Worm (Caenorhabditis elegans): ENCODE data around the gene igcm-2.
A peak's percentile ranks its signal among the peaks of the same experiment; 100 is the strongest.

Gene igcm-2

ce11 chrX:6429552-6429951 lies 38.2 kb upstream of the igcm-2 start:
- no peak for TF ChIP-seq T26A8.4 (GFP tag; IDR thresholded peaks at IDR 0.05)
- TF ChIP-seq dve-1 (tag; optimal IDR thresholded peaks at IDR 0.05; ENCODE audit: insufficient read depth): peak; percentile 22
- TF ChIP-seq pqm-1 (tag; optimal IDR thresholded peaks at IDR 0.05): peak; percentile 79
- TF ChIP-seq nhr-28 (tag; optimal IDR thresholded peaks at IDR 0.05): peak; percentile 73
- no peak for TF ChIP-seq daf-16 (GFP tag; optimal IDR thresholded peaks at IDR 0.05)
- TF ChIP-seq daf-16 (tag; optimal IDR thresholded peaks at IDR 0.05): peak; percentile 39
- TF ChIP-seq dmd-6 (GFP tag; IDR thresholded peaks at IDR 0.05): peak; percentile 44; the same call in 1 of the 2 replicates
- TF ChIP-seq hlh-11 (tag; optimal IDR thresholded peaks at IDR 0.05): peak; percentile 23
- TF ChIP-seq ctbp-1 (GFP tag; IDR thresholded peaks at IDR 0.05): no peak

ce11 chrX:6427147-6427546 lies 35.8 kb upstream of the igcm-2 start:
- TF ChIP-seq aly-2 (tag; optimal IDR thresholded peaks at IDR 0.05) (no peak), hlh-11 (tag; optimal IDR thresholded peaks at IDR 0.05) (peak; percentile 71), lin-1 (GFP tag; IDR thresholded peaks at IDR 0.05) (0 out of 2 replicates have a peak, but pooled peaks have one; percentile 36), nhr-28 (tag; optimal IDR thresholded peaks at IDR 0.05) (peak; percentile 95), nhr-6 (tag; optimal IDR thresholded peaks at IDR 0.05) (no peak), ceh-20 (GFP tag; IDR thresholded peaks at IDR 0.05) (no peak), pqm-1 (tag; optimal IDR thresholded peaks at IDR 0.05) (peak; percentile 96), dmd-6 (GFP tag; IDR thresholded peaks at IDR 0.05) (peak; percentile 80), nhr-102 (tag; optimal IDR thresholded peaks at IDR 0.05) (peak; percentile 43), dve-1 (tag; optimal IDR thresholded peaks at IDR 0.05; ENCODE audit: insufficient read depth) (peak; percentile 89), daf-16 (GFP tag; optimal IDR thresholded peaks at IDR 0.05) (no peak), daf-16 (tag; optimal IDR thresholded peaks at IDR 0.05) (peak; percentile 75), nhr-41 (GFP tag; IDR thresholded peaks at IDR 0.05) (no peak), nhr-77 (tag; optimal IDR thresholded peaks at IDR 0.05) (peak; percentile 90), lin-39 (tag; optimal IDR thresholded peaks at IDR 0.05) (no peak), mdl-1 (tag; optimal IDR thresholded peaks at IDR 0.05) (peak in 1 of 2 experiments; percentile 36), ztf-11 (tag; optimal IDR thresholded peaks at IDR 0.05) (no peak), mep-1 (tag; optimal IDR thresholded peaks at IDR 0.05) (no peak)

- TF ChIP-seq nhr-28 (tag; optimal IDR thresholded peaks at IDR 0.05): no peak
- no peak for TF ChIP-seq nhr-11 (tag; optimal IDR thresholded peaks at IDR 0.05)
- no peak for TF ChIP-seq nhr-41 (GFP tag; IDR thresholded peaks at IDR 0.05)
- TF ChIP-seq nhr-111 (GFP tag; optimal IDR thresholded peaks at IDR 0.05): no peak
- TF ChIP-seq pha-4 (GFP tag; IDR thresholded peaks at IDR 0.05): no peak
- no peak for TF ChIP-seq pha-4 (tag; optimal IDR thresholded peaks at IDR 0.05)
- no peak for TF ChIP-seq R02D3.7 (tag; optimal IDR thresholded peaks at IDR 0.05)
- no peak for TF ChIP-seq spr-3 (GFP tag; optimal IDR thresholded peaks at IDR 0.05)
- TF ChIP-seq duxl-1 (tag; optimal IDR thresholded peaks at IDR 0.05; ENCODE audit: poor library complexity): no peak
- no peak for TF ChIP-seq dmd-8 (GFP tag; IDR thresholded peaks at IDR 0.05)
- no peak for TF ChIP-seq ZK546.5 (tag; optimal IDR thresholded peaks at IDR 0.05)
- no peak for TF ChIP-seq saeg-2 (GFP tag; IDR thresholded peaks at IDR 0.05)
- TF ChIP-seq attf-4 (tag; optimal IDR thresholded peaks at IDR 0.05): no peak
- no peak for TF ChIP-seq lir-3 (tag; optimal IDR thresholded peaks at IDR 0.05)
- no peak for TF ChIP-seq dmd-9 (GFP tag; IDR thresholded peaks at IDR 0.05)
- no peak for TF ChIP-seq daf-19 (GFP tag; conservative IDR thresholded peaks at IDR 0.05)
Measured at ce11 chrX:6420681-6421080, 29.3 kb upstream of the igcm-2 start, which contains the start of gene K10C2.12. Gene K10C2.12 (minus strand): TSS chrX:6420781.

- TF ChIP-seq ztf-7 (tag; optimal IDR thresholded peaks at IDR 0.05) (no peak), unc-62 (GFP tag; optimal IDR thresholded peaks at IDR 0.05 in 1 of 2) (peak in 1 of 2 experiments; percentile 13), unc-62 (tag; optimal IDR thresholded peaks at IDR 0.05) (no peak), D1046.2 (GFP tag; IDR thresholded peaks at IDR 0.05) (no peak), lim-7 (GFP tag; IDR thresholded peaks at IDR 0.05) (no peak), nhr-42 (GFP tag; IDR thresholded peaks at IDR 0.05) (no peak), lin-13 (GFP tag; optimal IDR thresholded peaks at IDR 0.05) (no peak), saeg-2 (GFP tag; IDR thresholded peaks at IDR 0.05) (no peak)
Measured at ce11 chrX:6419113-6419512, 27.7 kb upstream of the igcm-2 start.
